In the genomic region with DNA sequence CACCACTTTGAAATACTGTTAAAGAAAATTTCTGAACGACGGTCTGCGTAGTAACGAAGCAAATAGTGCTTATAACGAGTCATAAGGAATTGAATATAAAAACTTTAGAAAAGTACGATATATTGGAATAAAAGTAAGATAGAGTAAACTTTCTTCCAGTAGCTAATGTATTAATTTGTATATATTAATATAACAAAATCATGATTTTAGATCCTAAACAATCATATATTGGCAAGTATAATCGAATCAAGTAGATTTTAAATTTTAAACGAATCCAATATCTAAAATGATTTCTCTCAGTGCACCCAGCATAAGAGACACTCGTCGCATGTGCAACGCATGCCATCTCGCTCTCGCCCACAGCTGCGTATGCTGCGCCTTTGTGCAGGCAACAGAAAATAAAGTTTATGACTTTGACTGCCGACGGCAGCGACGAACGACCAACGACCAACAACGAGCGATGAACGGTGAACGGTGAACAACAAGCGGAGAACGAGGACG, we compare ENCODE assay signal across 1 fruit fly cellular context.
TF ChIP-seq lines count a peak whose summit lies in the region.

No protein-coding gene starts in this region.

TF ChIP-seq in whole organism, embryonic, 481 proteins besides CTCF, POLR2A, EP300 and RAD21 (continued from another document):
- TF ChIP-seq Gug (GFP tag; IDR thresholded peaks at IDR 0.05; lab: Robert Waterston, UW) (no peak), Chrac-16 (GFP tag; optimal IDR thresholded peaks at IDR 0.05; lab: Kevin White, UChicago) (no peak), CG7928 (GFP tag; optimal IDR thresholded peaks at IDR 0.05; lab: Kevin White, UChicago) (no peak), Bteb2 (GFP tag; optimal IDR thresholded peaks at IDR 0.05; lab: Kevin White, UChicago) (no peak), HmgZ (tag; optimal IDR thresholded peaks at IDR 0.05; lab: Kevin White, UChicago) (no peak), Spps (tag; optimal IDR thresholded peaks at IDR 0.05; lab: Kevin White, UChicago) (peak; percentile 18), CG18476 (GFP tag; optimal IDR thresholded peaks at IDR 0.05; lab: Kevin White, UChicago) (no peak), Oli (tag; optimal IDR thresholded peaks at IDR 0.05; lab: Kevin White, UChicago) (no peak), Atf6 (GFP tag; IDR thresholded peaks at IDR 0.05; lab: Robert Waterston, UW) (no peak), bcd (GFP tag; optimal IDR thresholded peaks at IDR 0.05; lab: Kevin White, UChicago) (peak; percentile 15), CG8089 (GFP tag; optimal IDR thresholded peaks at IDR 0.05; lab: Kevin White, UChicago) (no peak), CG6175 (GFP tag; IDR thresholded peaks at IDR 0.05; lab: Robert Waterston, UW) (no peak), CG17359 (tag; optimal IDR thresholded peaks at IDR 0.05; lab: Kevin White, UChicago) (peak; percentile 30), slou (GFP tag; optimal IDR thresholded peaks at IDR 0.05; lab: Kevin White, UChicago) (no peak), CG9727 (GFP tag; optimal IDR thresholded peaks at IDR 0.05; lab: Kevin White, UChicago) (peak; percentile 8), Stat92E (GFP tag; optimal IDR thresholded peaks at IDR 0.05; lab: Kevin White, UChicago) (no peak), pros (GFP tag; optimal IDR thresholded peaks at IDR 0.05; lab: Kevin White, UChicago) (no peak), CG17912 (GFP tag; optimal IDR thresholded peaks at IDR 0.05; lab: Kevin White, UChicago) (no peak), schlank (tag; optimal IDR thresholded peaks at IDR 0.05; lab: Kevin White, UChicago) (no peak), so (GFP tag; IDR thresholded peaks at IDR 0.05; lab: Robert Waterston, UW) (no peak), CG6689 (GFP tag; IDR thresholded peaks at IDR 0.05; lab: Robert Waterston, UW) (peak; percentile 15; the same call in 1 of the 2 replicates), ranshi (GFP tag; IDR thresholded peaks at IDR 0.05; lab: Robert Waterston, UW) (peak; percentile 31; the same call in 1 of the 2 replicates), gsb-n (tag; optimal IDR thresholded peaks at IDR 0.05; lab: Kevin White, UChicago) (no peak), NfI (GFP tag; optimal IDR thresholded peaks at IDR 0.05; lab: Kevin White, UChicago) (no peak), Eip74EF (GFP tag; optimal IDR thresholded peaks at IDR 0.05; lab: Kevin White, UChicago) (peak in 1 of 2 experiments; percentile 15), Bdp1 (GFP tag; optimal IDR thresholded peaks at IDR 0.05; lab: Kevin White, UChicago) (no peak), Ptx1 (GFP tag; IDR thresholded peaks at IDR 0.05; lab: Robert Waterston, UW) (no peak)
